Fruit fly (Drosophila melanogaster): ENCODE measurements around the gene TyrR.

dm6 chr3R:17801264-17801663 lies 38.3 kb upstream of the TyrR start, which contains the start of gene CG17803:
- TF ChIP-seq cic (GFP tag; optimal IDR thresholded peaks at IDR 0.05): no peak
- no peak for TF ChIP-seq ovo (GFP tag; optimal IDR thresholded peaks at IDR 0.05)
- no peak for TF ChIP-seq CG11617 (GFP tag; optimal IDR thresholded peaks at IDR 0.05)
- TF ChIP-seq tj (GFP tag; optimal IDR thresholded peaks at IDR 0.05): no peak

Data from whole organism, adult.